Worm (Caenorhabditis elegans) whole organism, L1 larva: ENCODE measurements around the gene ugt-9.
A peak's percentile ranks its signal among the peaks of the same experiment; 100 is the strongest.

ENCODE experiments used
- ceh-82 ChIP-seq, 3 experiments: fragments of 150-350 bp in 1 of 3; sonication (generic microtip) in 2 of 3; optimal IDR thresholded peaks; 2 replicates each; lab custom pipeline; 2014 to 2017; ENCODE audit warnings: missing biosample characterization in 3 of 3, missing genetic modification characterization in 3 of 3
- hlh-4 ChIP-seq: sonication (generic microtip); optimal IDR thresholded peaks from 2 replicates; lab custom pipeline; 2016; ENCODE audit warnings: mild to moderate bottlenecking, missing genetic modification characterization, missing compliant biosample characterization
- irx-1 ChIP-seq: sonication (generic microtip); optimal IDR thresholded peaks from 2 replicates; lab custom pipeline; 2016; ENCODE audit warnings: missing genetic modification characterization, missing compliant biosample characterization
- lin-35 ChIP-seq, 2 experiments: fragments of 150-350 bp; optimal IDR thresholded peaks; 2 replicates each; lab custom pipeline; 2014; ENCODE audit warnings: missing biosample characterization in 2 of 2, missing genetic modification characterization in 2 of 2, missing genetic modification reagents in 2 of 2
- lir-3 ChIP-seq: sonication (generic microtip); optimal IDR thresholded peaks from 2 replicates; lab custom pipeline; 2016; ENCODE audit warnings: mild to moderate bottlenecking, missing genetic modification characterization, moderate library complexity, missing compliant biosample characterization; ENCODE audit not compliant: poor library complexity
- nhr-11 ChIP-seq: fragments of 150-350 bp; optimal IDR thresholded peaks from 2 replicates; lab custom pipeline; 2014; ENCODE audit warnings: missing biosample characterization, missing genetic modification characterization
- nhr-237 ChIP-seq: fragments of 150-350 bp; optimal IDR thresholded peaks from 2 replicates; lab custom pipeline; 2014; ENCODE audit warnings: missing biosample characterization, missing genetic modification characterization
- nhr-28 ChIP-seq: fragments of 150-350 bp; optimal IDR thresholded peaks from 2 replicates; lab custom pipeline; 2014; ENCODE audit warnings: missing biosample characterization, missing genetic modification characterization
- sptf-1 ChIP-seq: fragments of 150-350 bp; optimal IDR thresholded peaks from 2 replicates; lab custom pipeline; 2014; ENCODE audit warnings: missing biosample characterization, missing genetic modification characterization
- tbx-2 ChIP-seq: sonication (generic microtip); optimal IDR thresholded peaks from 2 replicates; lab custom pipeline; 2016; ENCODE audit warnings: missing genetic modification characterization, missing compliant biosample characterization
- unc-62 ChIP-seq: fragments of 150-350 bp; optimal IDR thresholded peaks from 2 replicates; lab custom pipeline; 2014; ENCODE audit warnings: missing biosample characterization, missing genetic modification reagents, missing genetic modification characterization
- zag-1 ChIP-seq: fragments of 150-350 bp; optimal IDR thresholded peaks from 2 replicates; lab custom pipeline; 2014; ENCODE audit warnings: missing biosample characterization, missing genetic modification characterization
- ztf-11 ChIP-seq, 2 experiments: sonication (generic microtip); optimal IDR thresholded peaks; 2 replicates each; lab custom pipeline; 2016 to 2017; ENCODE audit warnings: missing genetic modification characterization in 2 of 2, missing biosample characterization in 1 of 2, missing compliant biosample characterization in 1 of 2

DNA sequence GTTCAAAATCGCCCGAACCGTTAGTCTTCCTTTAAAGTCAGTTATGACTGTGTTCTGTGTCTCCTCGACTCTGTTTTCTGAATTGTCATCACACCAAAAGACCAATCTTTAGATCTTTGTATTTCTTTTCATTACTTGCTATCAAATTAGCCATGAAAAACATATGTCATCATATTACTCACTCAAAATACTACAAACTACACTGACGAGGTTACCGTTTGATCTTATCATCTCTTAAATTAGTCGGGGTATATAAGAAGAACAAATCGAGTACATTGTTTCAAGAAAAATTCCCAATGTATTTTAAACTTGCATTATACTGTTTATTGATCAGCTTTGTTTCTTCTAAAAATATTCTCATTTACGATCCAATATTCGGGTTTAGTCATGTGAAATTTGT, 12.7 kb downstream of the ugt-9 start, which contains the start of gene ugt-13:
- TF ChIP-seq unc-62 (GFP tag; lab: Kevin White, UChicago), result no peak
- no peak for TF ChIP-seq sptf-1 (tag; lab: Kevin White, UChicago)
- no peak for TF ChIP-seq zag-1 (tag; lab: Kevin White, UChicago)
- TF ChIP-seq tbx-2 (tag; lab: Kevin White, UChicago), result peak; percentile 67
- no peak for TF ChIP-seq nhr-237 (tag; lab: Kevin White, UChicago)
- TF ChIP-seq hlh-4 (tag; lab: Kevin White, UChicago), result no peak
- TF ChIP-seq nhr-11 (tag; lab: Kevin White, UChicago), result no peak
- no peak for TF ChIP-seq lir-3 (tag; lab: Kevin White, UChicago)
- no peak for TF ChIP-seq ztf-11 (tag; optimal IDR thresholded peaks at IDR 0.05; lab: Kevin White, UChicago)
- no peak for TF ChIP-seq ceh-82 (tag; optimal IDR thresholded peaks at IDR 0.05; lab: Kevin White, UChicago)
- peak; percentile 23 for TF ChIP-seq nhr-28 (tag; lab: Kevin White, UChicago)
- no peak for TF ChIP-seq lin-35 (GFP tag; optimal IDR thresholded peaks at IDR 0.05; lab: Kevin White, UChicago)
- TF ChIP-seq irx-1 (tag; lab: Kevin White, UChicago), result no peak
